Worm (Caenorhabditis elegans): ENCODE results near the gene C06A8.6.

DNA sequence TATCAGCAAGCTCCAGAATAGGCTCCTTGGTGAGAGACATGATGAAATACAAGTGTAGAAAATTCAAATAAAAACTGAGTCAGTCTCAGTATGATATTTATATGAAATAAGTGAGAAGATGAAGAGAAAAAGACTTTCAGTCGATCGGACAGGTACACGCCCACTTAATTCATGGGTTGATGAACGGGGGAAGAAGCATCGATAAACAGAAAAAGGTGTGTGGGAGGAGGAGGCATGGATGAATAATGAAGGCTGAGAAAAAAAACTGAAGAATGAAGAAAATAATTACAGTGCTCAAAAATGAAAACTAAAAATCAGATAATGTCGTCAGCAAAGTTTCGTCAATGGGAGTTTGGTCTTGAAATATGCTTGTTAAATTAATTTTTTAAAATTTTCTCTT is 18.8 kb upstream of the C06A8.6 start, which contains the start of gene trx-1:
- TF ChIP-seq che-1 (tag; optimal IDR thresholded peaks at IDR 0.05): no peak
- TF ChIP-seq ceh-9 (tag; optimal IDR thresholded peaks at IDR 0.05): no peak
- no peak for TF ChIP-seq tbx-7 (tag; optimal IDR thresholded peaks at IDR 0.05)

All from whole organism, late embryonic.